Worm (Caenorhabditis elegans): ENCODE data around the gene C55A6.10.

DNA sequence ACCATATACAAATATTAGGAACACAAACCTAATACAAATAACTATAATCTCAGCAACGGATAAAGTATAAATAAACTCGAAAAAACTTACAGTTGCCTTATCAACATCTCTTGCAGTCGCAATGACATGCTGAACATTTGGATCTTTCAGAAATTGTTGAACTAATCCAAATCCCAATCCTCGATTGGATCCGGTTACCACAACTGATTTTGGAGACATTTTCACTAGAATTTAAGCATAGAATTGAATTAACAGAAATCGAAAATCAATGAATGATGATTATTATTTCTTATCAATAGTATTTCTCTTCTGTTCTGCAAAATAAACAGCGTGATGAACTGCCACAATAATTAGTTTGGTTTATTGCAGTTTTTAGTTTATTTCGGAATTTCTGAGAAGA lies 15.1 kb downstream of the C55A6.10 start, which contains the start of the genes C55A6.11 and C55A6.7:
- no peak for TF ChIP-seq him-1 (tag; optimal IDR thresholded peaks at IDR 0.05)
- TF ChIP-seq dao-5 (tag; optimal IDR thresholded peaks at IDR 0.05): no peak
